Worm (Caenorhabditis elegans) whole organism, late embryonic: Measurements from ENCODE around the gene cyp-35C1.

Experiments
- C08G9.2 ChIP-seq: sonication (generic microtip); optimal IDR thresholded peaks from 2 replicates; lab custom pipeline; 2016; ENCODE audit warnings: mild to moderate bottlenecking, missing genetic modification characterization, moderate library complexity, missing compliant biosample characterization
- K02D7.2 ChIP-seq: sonication (generic microtip); optimal IDR thresholded peaks from 2 replicates; lab custom pipeline; 2017; ENCODE audit warnings: mild to moderate bottlenecking, missing genetic modification characterization, missing compliant biosample characterization
- K09A11.1 ChIP-seq: sonication (generic microtip); optimal IDR thresholded peaks from 2 replicates; lab custom pipeline; 2017; ENCODE audit warnings: antibody characterized with exemption, mild to moderate bottlenecking, missing genetic modification characterization, missing compliant biosample characterization; ENCODE audit not compliant: insufficient read depth
- T23F11.4 ChIP-seq: fragments of 200-800 bp; sonication (Bioruptor generic); optimal IDR thresholded peaks from 2 replicates; lab custom pipeline; 2018; ENCODE audit warnings: mild to moderate bottlenecking, missing genetic modification characterization, missing compliant biosample characterization
- Y22D7AL.16 ChIP-seq: sonication (generic microtip); optimal IDR thresholded peaks from 2 replicates; lab custom pipeline; 2016; ENCODE audit warnings: missing genetic modification characterization, missing compliant biosample characterization
- ahr-1 ChIP-seq: sonication (generic microtip); optimal IDR thresholded peaks from 2 replicates; lab custom pipeline; 2016; ENCODE audit warnings: missing genetic modification characterization, missing compliant biosample characterization
- ceh-18 ChIP-seq: sonication (generic microtip); optimal IDR thresholded peaks from 2 replicates; lab custom pipeline; 2016; ENCODE audit warnings: missing genetic modification characterization, missing compliant biosample characterization
- ceh-19 ChIP-seq: fragments of 200-800 bp; sonication (Bioruptor generic); optimal IDR thresholded peaks from 2 replicates; lab custom pipeline; 2018; ENCODE audit warnings: mild to moderate bottlenecking, missing genetic modification characterization, missing compliant biosample characterization
- ceh-24 ChIP-seq: sonication (generic microtip); optimal IDR thresholded peaks from 2 replicates; lab custom pipeline; 2016; ENCODE audit warnings: mild to moderate bottlenecking, missing genetic modification characterization, missing compliant biosample characterization
- ceh-30 ChIP-seq: fragments of 150-350 bp; optimal IDR thresholded peaks from 2 replicates; lab custom pipeline; 2014; ENCODE audit warnings: missing biosample characterization, missing genetic modification characterization
- ceh-34 ChIP-seq: sonication (generic microtip); optimal IDR thresholded peaks from 2 replicates; lab custom pipeline; 2016; ENCODE audit warnings: mild to moderate bottlenecking, missing genetic modification characterization, missing compliant biosample characterization
- che-1 ChIP-seq: sonication (generic microtip); optimal IDR thresholded peaks from 2 replicates; lab custom pipeline; 2016; ENCODE audit warnings: mild to moderate bottlenecking, missing genetic modification characterization, missing compliant biosample characterization
- dmd-4 ChIP-seq: sonication (generic microtip); optimal IDR thresholded peaks from 2 replicates; lab custom pipeline; 2016; ENCODE audit warnings: borderline replicate concordance, missing genetic modification characterization, missing compliant biosample characterization
- dve-1 ChIP-seq: sonication (generic microtip); optimal IDR thresholded peaks from 2 replicates; lab custom pipeline; 2017; ENCODE audit warnings: antibody characterized with exemption, mild to moderate bottlenecking, missing genetic modification characterization, missing compliant biosample characterization
- elt-2 ChIP-seq: sonication (generic microtip); optimal IDR thresholded peaks from 2 replicates; lab custom pipeline; 2016; ENCODE audit warnings: missing genetic modification reagents, missing genetic modification characterization, missing compliant biosample characterization
- elt-4 ChIP-seq: sonication (generic microtip); optimal IDR thresholded peaks from 2 replicates; lab custom pipeline; 2016; ENCODE audit warnings: missing genetic modification characterization, missing compliant biosample characterization
- eyg-1 ChIP-seq: sonication (generic microtip); optimal IDR thresholded peaks from 2 replicates; lab custom pipeline; 2016; ENCODE audit warnings: missing genotype, missing genetic modification characterization, missing compliant biosample characterization
- fkh-6 ChIP-seq: sonication (generic microtip); optimal IDR thresholded peaks from 2 replicates; lab custom pipeline; 2016; ENCODE audit warnings: missing genetic modification characterization, missing compliant biosample characterization
- hlh-30 ChIP-seq: sonication (generic microtip); optimal IDR thresholded peaks from 2 replicates; lab custom pipeline; 2017; ENCODE audit warnings: antibody characterized with exemption, missing genetic modification characterization, missing compliant biosample characterization; ENCODE audit not compliant: insufficient read depth
- hlh-6 ChIP-seq: sonication (generic microtip); optimal IDR thresholded peaks from 2 replicates; lab custom pipeline; 2016; ENCODE audit warnings: missing genotype, missing genetic modification characterization, missing compliant biosample characterization
- hlh-8 ChIP-seq: sonication (generic microtip); optimal IDR thresholded peaks from 2 replicates; lab custom pipeline; 2016; ENCODE audit warnings: missing genotype, missing genetic modification characterization, missing compliant biosample characterization
- lin-11 ChIP-seq: fragments of 200-800 bp; sonication (Bioruptor generic); optimal IDR thresholded peaks from 2 replicates; lab custom pipeline; 2018; ENCODE audit warnings: mild to moderate bottlenecking, missing genetic modification characterization, missing compliant biosample characterization
- madf-2 ChIP-seq: sonication (generic microtip); optimal IDR thresholded peaks from 2 replicates; lab custom pipeline; 2017; ENCODE audit warnings: missing genetic modification characterization, missing compliant biosample characterization
- nhr-11 ChIP-seq: fragments of 150-350 bp; optimal IDR thresholded peaks from 2 replicates; lab custom pipeline; 2014; ENCODE audit warnings: missing biosample characterization, missing genetic modification characterization
- pag-3 ChIP-seq: sonication (generic microtip); optimal IDR thresholded peaks from 2 replicates; lab custom pipeline; 2016; ENCODE audit warnings: missing compliant biosample characterization, missing genetic modification characterization, borderline replicate concordance
- pat-9 ChIP-seq: fragments of 200-800 bp; sonication (Bioruptor generic); optimal IDR thresholded peaks from 2 replicates; lab custom pipeline; 2018; ENCODE audit warnings: mild to moderate bottlenecking, missing genetic modification characterization, moderate library complexity, missing compliant biosample characterization
- pha-2 ChIP-seq: sonication (generic microtip); optimal IDR thresholded peaks from 2 replicates; lab custom pipeline; 2017; ENCODE audit warnings: mild to moderate bottlenecking, missing genetic modification characterization, missing compliant biosample characterization
- pros-1 ChIP-seq: fragments of 150-350 bp; optimal IDR thresholded peaks from 2 replicates; lab custom pipeline; 2014; ENCODE audit warnings: missing biosample characterization, missing genetic modification reagents, missing genetic modification characterization
- sox-4 ChIP-seq: sonication (generic microtip); optimal IDR thresholded peaks from 2 replicates; lab custom pipeline; 2017; ENCODE audit warnings: mild to moderate bottlenecking, missing genetic modification characterization, inconsistent platforms, missing compliant biosample characterization
- syd-9 ChIP-seq: sonication (generic microtip); optimal IDR thresholded peaks from 2 replicates; lab custom pipeline; 2016; ENCODE audit warnings: mild to moderate bottlenecking, missing genetic modification characterization, moderate library complexity, missing compliant biosample characterization
- ttx-3 ChIP-seq: sonication (generic microtip); optimal IDR thresholded peaks from 2 replicates; lab custom pipeline; 2016; ENCODE audit warnings: missing genetic modification reagents, missing genetic modification characterization, missing compliant biosample characterization
- unc-42 ChIP-seq: sonication (generic microtip); optimal IDR thresholded peaks from 2 replicates; lab custom pipeline; 2016; ENCODE audit warnings: missing genotype, missing genetic modification characterization, missing compliant biosample characterization
- unc-86 ChIP-seq: sonication (generic microtip); optimal IDR thresholded peaks from 2 replicates; lab custom pipeline; 2016; ENCODE audit warnings: missing genetic modification characterization, missing compliant biosample characterization
- ztf-16 ChIP-seq: sonication (generic microtip); optimal IDR thresholded peaks from 2 replicates; lab custom pipeline; 2017; ENCODE audit warnings: missing genetic modification characterization, missing compliant biosample characterization

Gene cyp-35C1

ce11 chrV:13890473-13890872 is 7.8 kb downstream of the cyp-35C1 start, which contains the start of gene lbp-8:
lbp-8 (plus strand) TSS chrV:13890773.
- TF ChIP-seq hlh-6 (tag; lab: Kevin White, UChicago) (no peak), ceh-30 (tag; lab: Kevin White, UChicago) (no peak), ceh-19 (no peak), madf-2 (tag; lab: Kevin White, UChicago) (no peak), ceh-34 (no peak)
- TF ChIP-seq, all 69 proteins: peak for 0

- TF ChIP-seq ztf-16 (tag; lab: Kevin White, UChicago), result no peak
- TF ChIP-seq elt-2, result no peak
- TF ChIP-seq elt-4, result no peak
- no peak for TF ChIP-seq hlh-8 (tag; lab: Kevin White, UChicago)
- no peak for TF ChIP-seq dmd-4 (tag; lab: Kevin White, UChicago)
- TF ChIP-seq fkh-6 (tag; lab: Kevin White, UChicago), result no peak
- TF ChIP-seq ceh-18 (tag; lab: Kevin White, UChicago), result no peak
- TF ChIP-seq K09A11.1 (tag; lab: Kevin White, UChicago), result no peak
- TF ChIP-seq lin-11, result no peak
- no peak for TF ChIP-seq T23F11.4 (GFP tag; lab: Kevin White, UChicago)
- TF ChIP-seq hlh-6 (tag; lab: Kevin White, UChicago), result no peak
- no peak for TF ChIP-seq ceh-24
- TF ChIP-seq K02D7.2 (tag; lab: Kevin White, UChicago), result no peak
- no peak for TF ChIP-seq unc-42 (tag; lab: Kevin White, UChicago)
- TF ChIP-seq pros-1, result no peak
- no peak for TF ChIP-seq C08G9.2 (tag; lab: Kevin White, UChicago)
Observed at ce11 chrV:13889516-13889915, 8.8 kb downstream of the cyp-35C1 start, which contains the start of gene spp-12. spp-12 (plus strand) TSS chrV:13889816.

ce11 chrV:13887358-13887757 is 10.9 kb downstream of the cyp-35C1 start, which contains the start of gene srsx-19:
srsx-19 (plus strand) TSS chrV:13887658.
- no peak for TF ChIP-seq nhr-11 (tag; lab: Kevin White, UChicago)
- TF ChIP-seq ceh-18 (tag; lab: Kevin White, UChicago), result no peak
- no peak for TF ChIP-seq syd-9 (tag; lab: Kevin White, UChicago)
- TF ChIP-seq unc-86, result no peak
- no peak for TF ChIP-seq sox-4 (tag; lab: Kevin White, UChicago)
- TF ChIP-seq eyg-1 (tag; lab: Kevin White, UChicago), result no peak

ce11 chrV:13880607-13881006 is 17.7 kb downstream of the cyp-35C1 start, which contains the start of gene T22G5.3:
T22G5.3 (plus strand) TSS chrV:13880907.
- TF ChIP-seq pag-3 (tag; lab: Kevin White, UChicago), result no peak
- TF ChIP-seq fkh-6 (tag; lab: Kevin White, UChicago), result no peak
- no peak for TF ChIP-seq pha-2 (tag; lab: Kevin White, UChicago)
- TF ChIP-seq ttx-3, result no peak
- no peak for TF ChIP-seq Y22D7AL.16 (tag; lab: Kevin White, UChicago)
- no peak for TF ChIP-seq pat-9
- TF ChIP-seq dve-1, result no peak
- no peak for TF ChIP-seq nhr-11 (tag; lab: Kevin White, UChicago)
- TF ChIP-seq, all 69 proteins: peak for 0

- TF ChIP-seq ahr-1 (tag; lab: Kevin White, UChicago), result no peak
- peak; percentile 18 for TF ChIP-seq unc-42 (tag; lab: Kevin White, UChicago)
Observed at ce11 chrV:13880163-13880562, 18.1 kb downstream of the cyp-35C1 start.

ce11 chrV:13879241-13879640 is 19.0 kb downstream of the cyp-35C1 start, which contains the start of gene lbp-7:
lbp-7 (plus strand) TSS chrV:13879552.
- TF ChIP-seq hlh-30 (tag; lab: Kevin White, UChicago), result no peak
- no peak for TF ChIP-seq pat-9
- TF ChIP-seq che-1 (tag; lab: Kevin White, UChicago), result no peak
